Fruit fly (Drosophila melanogaster): ENCODE data around the gene CG13999.

DNA sequence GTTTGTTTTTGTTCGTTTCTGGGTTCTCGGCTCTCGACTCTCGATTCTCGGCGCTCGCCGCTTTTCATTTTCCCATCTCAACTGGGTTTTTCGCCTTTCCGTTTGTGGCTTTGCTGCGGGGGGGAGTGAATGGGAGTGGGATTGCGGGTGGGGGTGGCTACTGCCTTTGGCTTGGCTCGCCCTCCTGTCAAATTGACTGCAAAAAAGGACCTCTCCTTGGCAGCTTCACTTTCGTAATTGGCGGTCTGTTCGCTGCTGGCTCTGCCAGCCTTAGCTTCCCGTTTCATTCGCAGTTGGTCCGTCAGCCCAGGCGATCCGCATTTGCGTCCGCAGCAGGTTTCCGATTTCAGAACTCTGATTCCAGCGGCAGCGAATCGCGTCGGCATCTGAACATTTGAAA lies 30.6 kb downstream of the CG13999 start, which contains the start of gene dsf:
- no peak for TF ChIP-seq EcR (GFP tag; optimal IDR thresholded peaks at IDR 0.05)
- no peak for TF ChIP-seq CG8478 (optimal IDR thresholded peaks at IDR 0.05)
- TF ChIP-seq usp (GFP tag; optimal IDR thresholded peaks at IDR 0.05), result no peak
- no peak for TF ChIP-seq psq (optimal IDR thresholded peaks at IDR 0.05)
